Worm (Caenorhabditis elegans) whole organism, L1 larva: Measurements from ENCODE around the gene slmp-1.

ENCODE experiments used
- aly-2 ChIP-seq: fragments of 150-350 bp; optimal IDR thresholded peaks from 2 replicates; lab custom pipeline; 2014; ENCODE audit warnings: missing biosample characterization, missing genetic modification characterization
- ama-1 ChIP-seq: fragments of 150-350 bp; optimal IDR thresholded peaks from 2 replicates; lab custom pipeline; 2014
- ceh-82 ChIP-seq, 3 experiments: fragments of 150-350 bp in 1 of 3; sonication (generic microtip) in 2 of 3; optimal IDR thresholded peaks; 2 replicates each; lab custom pipeline; 2014 to 2017; ENCODE audit warnings: missing biosample characterization in 3 of 3, missing genetic modification characterization in 3 of 3
- dpl-1 ChIP-seq, 3 experiments: fragments of 150-350 bp in 2 of 3; sonication (generic microtip) in 1 of 3; optimal IDR thresholded peaks; 2 replicates each; lab custom pipeline; 2014 to 2017; ENCODE audit warnings: missing biosample characterization in 3 of 3, missing genetic modification characterization in 3 of 3, missing genetic modification reagents in 3 of 3
- fos-1 ChIP-seq: fragments of 150-350 bp; optimal IDR thresholded peaks from 2 replicates; lab custom pipeline; 2014; ENCODE audit warnings: missing biosample characterization, missing genetic modification characterization
- nhr-12 ChIP-seq: sonication (generic microtip); optimal IDR thresholded peaks from 2 replicates; lab custom pipeline; 2017; ENCODE audit warnings: missing biosample characterization, missing genetic modification characterization
- nhr-20 ChIP-seq: sonication (generic microtip); optimal IDR thresholded peaks from 2 replicates; lab custom pipeline; 2016; ENCODE audit warnings: mild to moderate bottlenecking, missing genetic modification characterization, missing compliant biosample characterization
- pqm-1 ChIP-seq: sonication (generic microtip); optimal IDR thresholded peaks from 3 replicates; lab custom pipeline; 2017; ENCODE audit warnings: missing biosample characterization, missing genetic modification characterization
- skn-1 ChIP-seq: fragments of 150-350 bp; optimal IDR thresholded peaks from 2 replicates; lab custom pipeline; 2014; ENCODE audit warnings: missing biosample characterization, missing genetic modification characterization
- unc-62 ChIP-seq: fragments of 150-350 bp; optimal IDR thresholded peaks from 2 replicates; lab custom pipeline; 2014; ENCODE audit warnings: missing biosample characterization, missing genetic modification reagents, missing genetic modification characterization

ce11 chrIV:3166896-3167295 lies 46.7 kb upstream of the slmp-1 start:
- TF ChIP-seq ceh-82 (tag; optimal IDR thresholded peaks at IDR 0.05; lab: Kevin White, UChicago) (no peak), nhr-12 (tag; lab: Kevin White, UChicago) (no peak), ama-1 (lab: Kevin White, UChicago) (no peak), pqm-1 (tag; lab: Kevin White, UChicago) (no peak), skn-1 (tag; lab: Kevin White, UChicago) (no peak), nhr-20 (tag; lab: Kevin White, UChicago) (peak; percentile 42), unc-62 (GFP tag; lab: Kevin White, UChicago) (no peak), fos-1 (tag; lab: Kevin White, UChicago) (no peak), aly-2 (no peak), dpl-1 (GFP tag; optimal IDR thresholded peaks at IDR 0.05; lab: Kevin White, UChicago) (no peak)
